Worm (Caenorhabditis elegans): Measurements from ENCODE around the gene C56G2.22.

C56G2.22 gene

DNA sequence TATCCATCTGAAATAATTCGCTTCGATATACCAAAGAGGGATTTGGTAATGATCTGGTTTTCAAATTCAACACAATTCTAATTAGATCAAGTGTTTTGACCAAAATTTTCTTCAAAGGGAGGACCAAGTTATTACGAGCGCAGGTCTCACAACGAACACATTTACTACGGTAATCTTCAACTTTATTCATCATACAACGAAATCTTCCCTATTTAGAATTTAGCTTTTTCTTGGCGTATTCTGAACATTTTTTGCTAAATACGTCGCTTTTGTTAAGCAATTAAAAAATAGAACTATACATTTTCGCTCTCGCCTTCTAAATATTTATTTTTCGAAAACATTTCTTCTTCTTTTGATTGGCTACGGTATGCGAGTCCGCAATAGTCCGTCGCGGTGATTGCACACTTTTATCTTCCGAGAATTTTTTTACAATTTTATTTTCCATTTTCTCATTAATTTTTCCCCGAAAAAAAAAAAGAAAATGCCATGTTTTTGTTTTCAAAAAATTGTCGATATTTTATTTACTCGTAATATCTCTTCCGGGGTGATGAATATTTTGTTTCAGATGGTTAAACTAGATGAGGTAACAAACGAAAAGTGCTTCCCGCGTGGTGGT is 36.8 kb downstream of the C56G2.22 start, which contains the start of gene let-716 (continued):
- TF ChIP-seq skn-1 (tag; optimal IDR thresholded peaks at IDR 0.05) = no peak
- peak in 1 of 2 experiments; percentile 14 for TF ChIP-seq unc-62 (GFP tag; optimal IDR thresholded peaks at IDR 0.05 in 1 of 2)
- no peak for TF ChIP-seq unc-62 (tag; optimal IDR thresholded peaks at IDR 0.05)
- no peak for TF ChIP-seq F26F4.8 (GFP tag; conservative IDR thresholded peaks at IDR 0.05)
- TF ChIP-seq lsy-2 (tag; optimal IDR thresholded peaks at IDR 0.05) = peak; percentile 56 to 97
- TF ChIP-seq nhr-28 (tag; optimal IDR thresholded peaks at IDR 0.05) = peak; percentile 5
- TF ChIP-seq lin-39 (tag; optimal IDR thresholded peaks at IDR 0.05) = no peak
- TF ChIP-seq zip-11 (GFP tag; IDR thresholded peaks at IDR 0.05) = no peak
- TF ChIP-seq lin-15B (tag; optimal IDR thresholded peaks at IDR 0.05) = no peak
- no peak for TF ChIP-seq egl-43 (GFP tag; IDR thresholded peaks at IDR 0.05)
- TF ChIP-seq nhr-25 (tag; optimal IDR thresholded peaks at IDR 0.05; ENCODE audit: borderline replicate concordance, insufficient read depth) = no peak
- TF ChIP-seq ama-1 (optimal IDR thresholded peaks at IDR 0.05) = no peak
- TF ChIP-seq tag-97 (GFP tag; IDR thresholded peaks at IDR 0.05) = no peak
- no peak for TF ChIP-seq D1046.2 (GFP tag; IDR thresholded peaks at IDR 0.05)
- TF ChIP-seq rbr-2 (tag; optimal IDR thresholded peaks at IDR 0.05) = no peak
- TF ChIP-seq dve-1 (tag; optimal IDR thresholded peaks at IDR 0.05; ENCODE audit: insufficient read depth) = peak; percentile 19

DNA sequence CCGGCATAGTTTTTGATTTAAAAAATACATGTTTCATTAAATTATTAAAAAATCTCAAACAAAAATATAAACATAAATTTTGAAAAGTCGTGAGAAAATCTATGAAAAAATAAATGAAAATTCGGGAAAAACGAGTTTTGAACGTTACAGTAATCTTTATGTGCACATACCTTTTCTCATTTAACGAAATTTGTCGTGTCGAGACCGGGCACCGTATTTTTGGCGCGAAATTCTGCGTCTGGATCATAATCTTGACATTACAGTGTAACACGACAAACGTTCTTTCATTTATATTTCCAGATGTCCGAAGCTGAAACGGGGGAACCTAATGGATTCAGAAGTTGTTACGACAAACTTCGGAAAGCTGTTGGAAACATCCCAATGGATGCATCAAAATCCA is 43.3 kb downstream of the C56G2.22 start, which contains the start of gene C16A3.2:
Gene C16A3.2 (plus strand): TSS at position 301 of the 400 bp plus-strand sequence.
- TF ChIP-seq nhr-237 (tag; optimal IDR thresholded peaks at IDR 0.05) = no peak
- no peak for TF ChIP-seq spr-3 (GFP tag; optimal IDR thresholded peaks at IDR 0.05)
- TF ChIP-seq hif-1 (tag; optimal IDR thresholded peaks at IDR 0.05) = no peak

DNA sequence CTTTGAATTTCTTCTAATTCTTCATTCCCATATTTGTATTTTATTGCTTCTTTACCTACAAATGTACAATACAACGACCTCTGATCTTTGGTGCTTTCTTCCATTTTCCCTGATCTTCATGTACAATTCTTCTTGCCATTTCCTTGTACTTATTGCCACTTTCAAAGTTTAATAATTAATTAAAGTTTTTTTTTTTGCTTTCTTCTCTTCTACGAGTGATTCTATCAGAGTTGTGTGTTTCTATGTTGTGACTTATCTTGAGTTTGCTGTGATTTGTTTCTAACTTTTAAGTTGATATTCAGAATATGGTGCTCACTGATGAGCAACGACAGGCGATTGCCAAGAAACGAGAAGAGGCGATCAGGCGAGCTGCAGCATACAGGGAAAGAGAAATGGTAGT is 44.4 kb downstream of the C56G2.22 start, which contains the start of gene smrc-1:
Gene smrc-1 (plus strand): TSS at position 301 of the 400 bp plus-strand sequence.
- TF ChIP-seq lin-15B (tag; optimal IDR thresholded peaks at IDR 0.05) (no peak), php-3 (GFP tag; IDR thresholded peaks at IDR 0.05) (no peak), F49E8.2 (tag; optimal IDR thresholded peaks at IDR 0.05; ENCODE audit: borderline replicate concordance) (no peak), spr-3 (GFP tag; optimal IDR thresholded peaks at IDR 0.05) (no peak), F44E2.7 (GFP tag; IDR thresholded peaks at IDR 0.05) (no peak), ceh-62 (tag; optimal IDR thresholded peaks at IDR 0.05) (no peak), nhr-77 (tag; optimal IDR thresholded peaks at IDR 0.05) (no peak), egl-43 (GFP tag; IDR thresholded peaks at IDR 0.05) (no peak), lim-7 (GFP tag; IDR thresholded peaks at IDR 0.05) (no peak), ZK546.5 (tag; optimal IDR thresholded peaks at IDR 0.05) (no peak), vab-7 (GFP tag; IDR thresholded peaks at IDR 0.05) (no peak), daf-19 (GFP tag; conservative IDR thresholded peaks at IDR 0.05) (no peak), nhr-102 (tag; optimal IDR thresholded peaks at IDR 0.05) (no peak), duxl-1 (tag; optimal IDR thresholded peaks at IDR 0.05; ENCODE audit: poor library complexity) (no peak), ceh-20 (GFP tag; IDR thresholded peaks at IDR 0.05) (no peak), mep-1 (tag; optimal IDR thresholded peaks at IDR 0.05) (no peak), unc-130 (GFP tag; optimal IDR thresholded peaks at IDR 0.05) (no peak)

DNA sequence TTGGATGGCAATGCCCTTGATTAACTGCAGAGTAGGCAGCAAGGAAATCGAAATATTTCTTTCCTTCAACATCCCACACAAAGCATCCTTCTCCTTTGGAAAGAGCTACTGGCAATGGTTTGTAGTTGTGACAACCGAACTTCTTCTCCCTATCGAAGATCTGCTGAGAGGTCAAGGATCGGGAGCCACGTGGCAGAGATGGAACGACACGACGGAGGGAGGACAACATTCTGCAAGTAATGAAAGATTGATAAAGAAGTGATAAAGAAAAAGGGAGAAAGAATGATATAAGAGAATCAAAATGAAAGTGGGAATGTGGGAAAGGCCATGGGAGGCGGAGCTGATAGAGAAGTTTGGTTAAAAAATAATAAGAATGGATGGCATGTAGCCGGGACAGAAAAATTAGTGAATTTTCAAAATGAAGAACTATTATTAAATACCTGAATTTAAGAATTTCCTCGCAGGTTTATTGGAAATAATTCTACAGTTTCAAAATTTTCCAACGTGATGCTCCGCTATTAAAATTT is 49.5 kb downstream of the C56G2.22 start, which contains the start of gene oatr-1:
Gene oatr-1 (minus strand): TSS at position 477 of the 527 bp plus-strand sequence.
- TF ChIP-seq dve-1 (tag; optimal IDR thresholded peaks at IDR 0.05; ENCODE audit: insufficient read depth) = peak; percentile 27
- TF ChIP-seq hlh-11 (tag; optimal IDR thresholded peaks at IDR 0.05) = peak; percentile 25
- no peak for TF ChIP-seq lim-7 (GFP tag; IDR thresholded peaks at IDR 0.05)
- peak; percentile 49 for TF ChIP-seq aha-1 (tag)
- TF ChIP-seq nhr-11 (tag; optimal IDR thresholded peaks at IDR 0.05) = no peak
- no peak for TF ChIP-seq daf-16 (GFP tag; optimal IDR thresholded peaks at IDR 0.05)
- TF ChIP-seq daf-16 (tag; optimal IDR thresholded peaks at IDR 0.05) = peak; percentile 41
- peak in 1 of 2 experiments; percentile 65 for TF ChIP-seq mdl-1 (tag; optimal IDR thresholded peaks at IDR 0.05)
- peak; percentile 66 for TF ChIP-seq dmd-6 (GFP tag; IDR thresholded peaks at IDR 0.05)
- peak; percentile 48 for TF ChIP-seq nhr-28 (tag; optimal IDR thresholded peaks at IDR 0.05)
- peak; percentile 80 for TF ChIP-seq mxl-3 (GFP tag; optimal IDR thresholded peaks at IDR 0.05)

Measured in whole organism, L4 larva.